Fruit fly (Drosophila melanogaster) whole organism, embryonic: ENCODE data around the gene CG34281.
A peak's percentile ranks its signal among the peaks of the same experiment; 100 is the strongest.

Source experiments
- Blimp-1 ChIP-seq: fragments of 200-800 bp; sonication (Bioruptor generic); optimal IDR thresholded peaks from 3 replicates; lab custom pipeline; 2018; ENCODE audit warnings: missing biosample characterization, missing genetic modification characterization, mild to moderate bottlenecking, moderate library complexity, missing genetic modification reagents
- CG1024 ChIP-seq: fragments of 200-800 bp; sonication (Bioruptor generic); IDR thresholded peaks from 2 replicates; pipeline ENCODE4 v1.3.6; 2022; ENCODE audit warnings: missing biosample characterization, missing genetic modification characterization
- CG10274 ChIP-seq: fragments of 200-800 bp; sonication (Bioruptor generic); optimal IDR thresholded peaks from 3 replicates; lab custom pipeline; 2017; ENCODE audit warnings: missing biosample characterization, mild to moderate bottlenecking, missing genetic modification characterization
- CG10431 ChIP-seq: fragments of 200-800 bp; sonication (Bioruptor generic); optimal IDR thresholded peaks from 3 replicates; lab custom pipeline; 2018; ENCODE audit warnings: missing biosample characterization, mild to moderate bottlenecking, missing genetic modification characterization
- CG10462 ChIP-seq: fragments of 200-800 bp; sonication (Bioruptor generic); optimal IDR thresholded peaks from 2 replicates; lab custom pipeline; 2016; ENCODE audit warnings: missing biosample characterization, missing genetic modification characterization
- CG11093 ChIP-seq: fragments of 200-800 bp; sonication (Bioruptor generic); IDR thresholded peaks from 3 replicates; pipeline ENCODE4 v1.3.6; 2022; ENCODE audit warnings: missing biosample characterization, missing genetic modification characterization
- CG11696 ChIP-seq: fragments of 200-800 bp; sonication (Bioruptor generic); IDR thresholded peaks from 2 replicates; pipeline ENCODE4 v1.3.6; 2022; ENCODE audit warnings: missing biosample characterization, missing genetic modification characterization
- CG12071 ChIP-seq: fragments of 200-800 bp; sonication (Bioruptor generic); optimal IDR thresholded peaks from 3 replicates; lab custom pipeline; 2018; ENCODE audit warnings: missing biosample characterization, mild to moderate bottlenecking, missing genetic modification characterization
- CG12219 ChIP-seq: fragments of 200-800 bp; sonication (Bioruptor generic); optimal IDR thresholded peaks from 3 replicates; lab custom pipeline; 2018; ENCODE audit warnings: missing biosample characterization, mild to moderate bottlenecking, missing genetic modification characterization
- CG13894 ChIP-seq: fragments of 200-800 bp; sonication (Bioruptor generic); optimal IDR thresholded peaks from 3 replicates; lab custom pipeline; 2018; ENCODE audit warnings: missing biosample characterization, mild to moderate bottlenecking, missing genetic modification characterization, moderate library complexity
- CG14050 ChIP-seq: fragments of 200-800 bp; sonication (Bioruptor generic); IDR thresholded peaks from 3 replicates; pipeline ENCODE4 v1.3.6; 2022; ENCODE audit warnings: missing biosample characterization, missing genetic modification characterization
- CG15514 ChIP-seq: fragments of 200-800 bp; sonication (Bioruptor generic); optimal IDR thresholded peaks from 3 replicates; lab custom pipeline; 2017; ENCODE audit warnings: missing biosample characterization, missing genetic modification characterization, mild to moderate bottlenecking, moderate library complexity, missing genetic modification reagents
- CG15696 ChIP-seq: fragments of 200-800 bp; sonication (Bioruptor generic); optimal IDR thresholded peaks from 2 replicates; lab custom pipeline; 2019; ENCODE audit warnings: missing biosample characterization, mild to moderate bottlenecking, missing genetic modification characterization, moderate library complexity
- CG17186 ChIP-seq: fragments of 200-800 bp; sonication (Bioruptor generic); optimal IDR thresholded peaks from 3 replicates; lab custom pipeline; 2017; ENCODE audit warnings: missing biosample characterization, missing genetic modification reagents, missing genetic modification characterization
- CG17328 ChIP-seq: fragments of 200-800 bp; sonication (Bioruptor generic); IDR thresholded peaks from 2 replicates; pipeline ENCODE4 v1.3.6; 2022; ENCODE audit warnings: missing biosample characterization, missing genetic modification characterization
- CG30431 ChIP-seq: fragments of 200-800 bp; sonication (Bioruptor generic); optimal IDR thresholded peaks from 2 replicates; lab custom pipeline; 2017; ENCODE audit warnings: missing biosample characterization, missing genetic modification characterization
- CG3065 ChIP-seq: fragments of 200-800 bp; sonication (Bioruptor generic); optimal IDR thresholded peaks from 2 replicates; lab custom pipeline; 2016; ENCODE audit warnings: missing biosample characterization, missing genetic modification characterization
- CG3407 ChIP-seq: fragments of 200-800 bp; sonication (Bioruptor generic); optimal IDR thresholded peaks from 2 replicates; lab custom pipeline; 2018; ENCODE audit warnings: missing biosample characterization, mild to moderate bottlenecking, missing genetic modification characterization
- CG4424 ChIP-seq: fragments of 200-800 bp; sonication (Bioruptor generic); optimal IDR thresholded peaks from 3 replicates; lab custom pipeline; 2016; ENCODE audit warnings: missing biosample characterization, missing genetic modification characterization
- CG6272 ChIP-seq: fragments of 200-800 bp; sonication (Bioruptor generic); IDR thresholded peaks from 2 replicates; pipeline ENCODE4 v1.3.6; 2022; ENCODE audit warnings: missing biosample characterization, missing genetic modification characterization
- CG6689 ChIP-seq: fragments of 200-800 bp; sonication (Bioruptor generic); IDR thresholded peaks from 2 replicates; pipeline ENCODE4 v1.3.6; 2022; ENCODE audit warnings: missing biosample characterization, missing genetic modification characterization
- CG7357 ChIP-seq: fragments of 200-800 bp; sonication (Bioruptor generic); IDR thresholded peaks from 3 replicates; pipeline ENCODE4 v1.3.6; 2022; ENCODE audit warnings: missing biosample characterization, missing genetic modification characterization
- CG7839 ChIP-seq: fragments of 200-800 bp; sonication (Bioruptor generic); optimal IDR thresholded peaks from 3 replicates; lab custom pipeline; 2018; ENCODE audit warnings: missing biosample characterization, mild to moderate bottlenecking, missing genetic modification characterization, moderate library complexity
- CG7987 ChIP-seq: fragments of 200-800 bp; sonication (Bioruptor generic); optimal IDR thresholded peaks from 2 replicates; lab custom pipeline; 2018; ENCODE audit warnings: missing biosample characterization, mild to moderate bottlenecking, missing genetic modification characterization, moderate library complexity
- CG8388 ChIP-seq: fragments of 200-800 bp; sonication (Bioruptor generic); optimal IDR thresholded peaks from 2 replicates; lab custom pipeline; 2019; ENCODE audit warnings: missing biosample characterization, mild to moderate bottlenecking, missing genetic modification characterization, moderate library complexity
- CG9215 ChIP-seq: fragments of 200-800 bp; sonication (Bioruptor generic); IDR thresholded peaks from 2 replicates; pipeline ENCODE4 v1.3.6; 2022; ENCODE audit warnings: missing biosample characterization, missing genetic modification characterization
- CG9437 ChIP-seq: fragments of 200-800 bp; sonication (Bioruptor generic); optimal IDR thresholded peaks from 2 replicates; lab custom pipeline; 2018; ENCODE audit warnings: missing biosample characterization, mild to moderate bottlenecking, missing genetic modification characterization
- E2f1 ChIP-seq: fragments of 200-800 bp; sonication (Bioruptor generic); IDR thresholded peaks from 2 replicates; pipeline ENCODE4 v1.3.6; 2022; ENCODE audit warnings: missing biosample characterization, missing genetic modification characterization
- Gug ChIP-seq: fragments of 200-800 bp; sonication (Bioruptor generic); IDR thresholded peaks from 4 replicates; pipeline ENCODE4 v1.3.6; 2022; ENCODE audit warnings: missing biosample characterization, missing genetic modification characterization
- HLHmδ ChIP-seq: fragments of 200-800 bp; sonication (Bioruptor generic); optimal IDR thresholded peaks from 2 replicates; lab custom pipeline; 2018; ENCODE audit warnings: missing biosample characterization, mild to moderate bottlenecking, missing genetic modification characterization, moderate library complexity
- Hr3 ChIP-seq: fragments of 200-800 bp; sonication (Bioruptor generic); optimal IDR thresholded peaks from 3 replicates; lab custom pipeline; 2016; ENCODE audit warnings: missing biosample characterization, missing genetic modification characterization
- NC2α ChIP-seq: fragments of 200-800 bp; sonication (Bioruptor generic); optimal IDR thresholded peaks from 2 replicates; lab custom pipeline; 2016; ENCODE audit warnings: missing biosample characterization, missing genetic modification characterization
- NFAT ChIP-seq: fragments of 200-800 bp; sonication (Bioruptor generic); IDR thresholded peaks from 2 replicates; pipeline ENCODE4 v1.3.6; 2022; ENCODE audit warnings: missing biosample characterization, missing genetic modification characterization
- NK7.1 ChIP-seq: fragments of 200-800 bp; sonication (Bioruptor generic); optimal IDR thresholded peaks from 3 replicates; lab custom pipeline; 2016; ENCODE audit warnings: missing biosample characterization, missing genetic modification characterization
- Nf-YC ChIP-seq: fragments of 200-800 bp; optimal IDR thresholded peaks from 3 replicates; lab custom pipeline; 2019; ENCODE audit warnings: missing biosample characterization, mild to moderate bottlenecking, missing genetic modification characterization, moderate library complexity
- Xbp1 ChIP-seq: fragments of 200-800 bp; sonication (Bioruptor generic); optimal IDR thresholded peaks from 3 replicates; lab custom pipeline; 2016; ENCODE audit warnings: missing biosample characterization, mild to moderate bottlenecking, missing genetic modification characterization
- chn ChIP-seq: fragments of 200-800 bp; sonication (Bioruptor generic); optimal IDR thresholded peaks from 2 replicates; lab custom pipeline; 2016; ENCODE audit warnings: missing biosample characterization, missing genetic modification characterization
- ci ChIP-seq: fragments of 200-800 bp; sonication (Bioruptor generic); IDR thresholded peaks from 3 replicates; pipeline ENCODE4 v1.3.6; 2022; ENCODE audit warnings: missing biosample characterization, missing genetic modification characterization
- ewg ChIP-seq: fragments of 200-800 bp; sonication (Bioruptor generic); optimal IDR thresholded peaks from 3 replicates; lab custom pipeline; 2017; ENCODE audit warnings: mild to moderate bottlenecking, missing biosample characterization, missing genetic modification reagents, missing genetic modification characterization
- hb ChIP-seq: fragments of 200-800 bp; sonication (Bioruptor generic); IDR thresholded peaks from 3 replicates; pipeline ENCODE4 v1.3.6; 2022; ENCODE audit warnings: missing biosample characterization, missing genetic modification characterization; ENCODE audit not compliant: partially characterized antibody
- knrl ChIP-seq: fragments of 200-800 bp; sonication (Bioruptor generic); IDR thresholded peaks from 3 replicates; pipeline ENCODE4 v1.3.6; 2022; ENCODE audit warnings: missing biosample characterization, missing genetic modification characterization; ENCODE audit not compliant: partially characterized antibody
- lbe ChIP-seq: fragments of 200-800 bp; sonication (Bioruptor generic); optimal IDR thresholded peaks from 2 replicates; lab custom pipeline; 2016; ENCODE audit warnings: missing biosample characterization, mild to moderate bottlenecking, missing genetic modification characterization
- lmd ChIP-seq: fragments of 200-800 bp; sonication (Bioruptor generic); IDR thresholded peaks from 2 replicates; pipeline ENCODE4 v1.3.6; 2022; ENCODE audit warnings: missing biosample characterization, missing genetic modification characterization
- lov ChIP-seq, 2 experiments: fragments of 200-800 bp in 1 of 2; fragments of >200 bp in 1 of 2; sonication (Bioruptor generic) in 1 of 2; IDR thresholded peaks in 1 of 2; optimal IDR thresholded peaks in 1 of 2; 2 replicates in 1 of 2; 3 replicates in 1 of 2; pipeline versions ENCODE4 v1.3.6 to Lab custom; 2017 to 2022; ENCODE audit warnings: missing biosample characterization in 1 of 2, missing genetic modification characterization in 1 of 2
- pho ChIP-seq: fragments of 200-800 bp; sonication (Bioruptor generic); optimal IDR thresholded peaks from 2 replicates; lab custom pipeline; 2016; ENCODE audit warnings: missing biosample characterization, missing genetic modification characterization
- ro ChIP-seq: fragments of 200-800 bp; sonication (Bioruptor generic); IDR thresholded peaks from 2 replicates; pipeline ENCODE4 v1.3.6; 2022; ENCODE audit warnings: missing biosample characterization, missing genetic modification characterization
- scrt ChIP-seq: fragments of 200-800 bp; sonication (Bioruptor generic); optimal IDR thresholded peaks from 2 replicates; lab custom pipeline; 2018; ENCODE audit warnings: missing biosample characterization, mild to moderate bottlenecking, missing genetic modification characterization, moderate library complexity
- zen ChIP-seq: fragments of 200-800 bp; sonication (Bioruptor generic); optimal IDR thresholded peaks from 3 replicates; lab custom pipeline; 2018; ENCODE audit warnings: missing biosample characterization, mild to moderate bottlenecking, missing genetic modification characterization, moderate library complexity

The CG34281 gene

dm6 chr3R:17583658-17584460, 28.8 kb upstream of the CG34281 start (continued):
- TF ChIP-seq NK7.1 (GFP tag; lab: Kevin White, UChicago) (no peak), knrl (GFP tag; lab: Robert Waterston, UW) (no peak), CG17186 (GFP tag; lab: Kevin White, UChicago) (no peak), CG9215 (GFP tag; lab: Robert Waterston, UW) (no peak), CG30431 (no peak), Xbp1 (GFP tag; lab: Kevin White, UChicago) (peak; percentile 27), CG11696 (GFP tag; lab: Robert Waterston, UW) (no peak), Blimp-1 (GFP tag; lab: Kevin White, UChicago) (peak; percentile 72), ro (GFP tag; lab: Robert Waterston, UW) (no peak), CG3407 (GFP tag; lab: Kevin White, UChicago) (peak; percentile 24), CG7839 (tag; lab: Kevin White, UChicago) (peak; percentile 57), CG10274 (no peak), CG14050 (GFP tag; lab: Robert Waterston, UW) (no peak), Gug (GFP tag; lab: Robert Waterston, UW) (no peak), CG4424 (GFP tag; lab: Kevin White, UChicago) (peak; percentile 32), CG7357 (GFP tag; lab: Robert Waterston, UW) (no peak), CG12071 (GFP tag; lab: Kevin White, UChicago) (no peak), CG9437 (peak; percentile 2), CG8388 (peak; percentile 71), NFAT (GFP tag; lab: Robert Waterston, UW) (no peak), hb (no peak), CG13894 (tag; lab: Kevin White, UChicago) (no peak), ci (GFP tag; lab: Robert Waterston, UW) (peak; percentile 71; the same call in 2 of the 3 replicates), E2f1 (no peak), ewg (GFP tag; lab: Kevin White, UChicago) (peak; percentile 10), lmd (peak; percentile 48; the same call in 1 of the 2 replicates), CG15696 (tag; lab: Kevin White, UChicago) (peak; percentile 60), CG10462 (GFP tag; lab: Kevin White, UChicago) (no peak), HLHmδ (GFP tag; lab: Kevin White, UChicago) (no peak), lbe (GFP tag; lab: Kevin White, UChicago) (no peak), Nf-YC (tag; lab: Kevin White, UChicago) (no peak), NC2α (peak; percentile 4), CG3065 (peak; percentile 10), CG1024 (peak; percentile 49; the same call in 1 of the 2 replicates), CG12219 (GFP tag; lab: Kevin White, UChicago) (peak; percentile 22), CG7987 (no peak), Hr3 (GFP tag; lab: Kevin White, UChicago) (peak; percentile 44), zen (peak; percentile 67), pho (no peak), chn (GFP tag; lab: Kevin White, UChicago) (peak; percentile 0), CG15514 (GFP tag; lab: Kevin White, UChicago) (no peak), CG6272 (no peak), CG10431 (peak; percentile 49), CG11093 (GFP tag; lab: Robert Waterston, UW) (peak; percentile 42; the same call in 1 of the 3 replicates), lov (optimal IDR thresholded peaks at IDR 0.05; lab: Kevin White, UChicago) (no peak), lov (GFP tag; IDR thresholded peaks at IDR 0.05; lab: Robert Waterston, UW) (0 out of 3 replicates have a peak, but pooled peaks have one; percentile 6), scrt (GFP tag; lab: Kevin White, UChicago) (no peak), CG6689 (GFP tag; lab: Robert Waterston, UW) (peak; percentile 49; the same call in 1 of the 2 replicates), CG17328 (GFP tag; lab: Robert Waterston, UW) (peak; percentile 76)
